Worm (Caenorhabditis elegans): ENCODE results near the gene madf-11.

Gene madf-11

DNA sequence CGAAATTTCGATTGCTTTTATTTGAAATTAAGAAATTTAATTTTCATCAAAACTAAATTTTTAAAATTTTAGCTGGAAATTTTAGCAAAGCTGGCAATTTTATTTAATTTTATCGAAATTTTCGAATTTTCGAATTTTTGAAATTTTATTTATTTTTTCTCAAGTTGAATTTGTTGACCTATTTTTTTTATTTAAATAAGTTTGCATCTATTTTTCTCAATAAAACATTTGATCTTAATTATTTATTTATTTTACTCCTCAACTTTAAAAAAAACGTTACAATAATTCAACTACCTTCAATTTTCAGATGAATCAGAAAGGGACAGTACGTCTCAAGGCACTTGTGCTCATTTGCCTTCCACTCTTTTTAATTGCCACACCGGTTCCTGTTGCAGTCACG, 21.5 kb upstream of the madf-11 start, which contains the start of gene daf-4:
Gene daf-4 (plus strand): TSS at position 301 of the 400 bp plus-strand sequence.
- TF ChIP-seq ref-1 (GFP tag; conservative IDR thresholded peaks at IDR 0.05) = no peak
- no peak for TF ChIP-seq klf-2 (GFP tag; conservative IDR thresholded peaks at IDR 0.05)
- TF ChIP-seq med-1 (GFP tag; optimal IDR thresholded peaks at IDR 0.05; ENCODE audit: insufficient read depth) = no peak

DNA sequence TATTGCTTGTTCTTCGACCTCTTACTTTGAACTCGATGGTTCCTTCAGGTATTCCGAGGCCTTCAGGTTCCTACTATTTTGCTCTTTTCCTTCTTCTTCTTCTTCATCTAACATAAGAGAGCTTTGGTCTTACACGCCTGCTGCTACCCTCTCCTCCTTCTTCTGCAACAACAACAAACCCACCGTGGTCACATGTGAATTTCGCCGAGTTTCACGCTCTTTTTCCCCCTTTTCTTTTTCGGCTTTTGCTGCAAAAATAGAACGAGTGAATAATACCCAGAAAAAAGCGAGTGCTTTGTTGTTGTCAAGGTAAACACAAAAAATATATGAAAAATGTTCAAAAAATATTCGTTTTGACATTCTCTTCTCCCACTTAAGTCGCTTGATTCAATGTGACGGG, 20.1 kb upstream of the madf-11 start:
- TF ChIP-seq T22C8.4 (GFP tag; IDR thresholded peaks at IDR 0.05) (no peak), cog-1 (tag; optimal IDR thresholded peaks at IDR 0.05) (no peak), ztf-29 (GFP tag; IDR thresholded peaks at IDR 0.05) (no peak), med-1 (GFP tag; optimal IDR thresholded peaks at IDR 0.05; ENCODE audit: insufficient read depth) (no peak), klf-2 (GFP tag; conservative IDR thresholded peaks at IDR 0.05) (no peak), ztf-23 (GFP tag; IDR thresholded peaks at IDR 0.05) (no peak), tab-1 (GFP tag; IDR thresholded peaks at IDR 0.05) (no peak), flt-1 (GFP tag; IDR thresholded peaks at IDR 0.05) (no peak), ref-1 (GFP tag; conservative IDR thresholded peaks at IDR 0.05) (no peak)

DNA sequence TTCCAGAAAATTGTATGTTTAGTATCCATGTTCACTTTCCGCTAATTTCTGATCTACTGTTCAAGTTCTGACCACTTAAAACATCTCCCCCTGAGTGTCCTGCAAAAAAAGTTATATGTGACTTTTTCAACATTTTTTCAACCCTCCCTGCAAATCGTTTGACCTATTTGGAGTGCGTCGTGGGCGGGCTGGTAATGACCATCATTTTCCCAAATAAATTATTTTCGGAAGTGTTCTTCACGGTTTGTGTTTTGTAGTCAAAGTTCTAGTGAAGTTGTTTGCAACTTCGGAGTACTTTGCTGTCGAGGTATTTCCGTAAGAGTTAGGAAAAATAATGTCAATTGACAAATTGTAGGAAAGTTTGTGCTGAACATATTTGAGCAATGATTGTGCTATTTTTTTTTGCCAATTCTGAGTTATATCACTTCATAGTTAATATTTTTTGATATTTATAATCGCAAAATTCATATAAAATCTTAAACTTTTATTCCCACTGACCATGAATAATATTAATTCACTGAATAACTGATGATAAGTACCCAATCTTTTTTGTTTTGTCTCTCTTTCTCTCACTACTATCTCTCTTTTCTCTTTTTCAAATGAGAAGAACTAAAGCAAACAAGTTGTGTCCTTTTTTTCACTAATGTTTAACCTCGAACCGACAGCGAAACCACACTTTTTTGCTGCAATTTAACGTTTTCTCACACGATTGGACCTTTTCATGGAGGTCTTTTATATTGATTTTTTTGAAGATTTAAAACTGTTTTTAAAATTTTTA, 19.1 kb upstream of the madf-11 start:
- TF ChIP-seq med-1 (GFP tag; optimal IDR thresholded peaks at IDR 0.05; ENCODE audit: insufficient read depth) = no peak
- TF ChIP-seq cog-1 (tag; optimal IDR thresholded peaks at IDR 0.05) = no peak
- TF ChIP-seq klf-2 (GFP tag; conservative IDR thresholded peaks at IDR 0.05) = no peak
- no peak for TF ChIP-seq ztf-23 (GFP tag; IDR thresholded peaks at IDR 0.05)
- TF ChIP-seq ztf-29 (GFP tag; IDR thresholded peaks at IDR 0.05) = no peak
- TF ChIP-seq ref-1 (GFP tag; conservative IDR thresholded peaks at IDR 0.05) = no peak
- TF ChIP-seq flt-1 (GFP tag; IDR thresholded peaks at IDR 0.05) = no peak
- TF ChIP-seq tab-1 (GFP tag; IDR thresholded peaks at IDR 0.05) = no peak
- TF ChIP-seq T22C8.4 (GFP tag; IDR thresholded peaks at IDR 0.05) = no peak

- TF ChIP-seq klf-2 (GFP tag; conservative IDR thresholded peaks at IDR 0.05) (no peak), cog-1 (tag; optimal IDR thresholded peaks at IDR 0.05) (peak; percentile 53)
Observed at ce11 chrIII:5621236-5621635, 17.9 kb upstream of the madf-11 start.

DNA sequence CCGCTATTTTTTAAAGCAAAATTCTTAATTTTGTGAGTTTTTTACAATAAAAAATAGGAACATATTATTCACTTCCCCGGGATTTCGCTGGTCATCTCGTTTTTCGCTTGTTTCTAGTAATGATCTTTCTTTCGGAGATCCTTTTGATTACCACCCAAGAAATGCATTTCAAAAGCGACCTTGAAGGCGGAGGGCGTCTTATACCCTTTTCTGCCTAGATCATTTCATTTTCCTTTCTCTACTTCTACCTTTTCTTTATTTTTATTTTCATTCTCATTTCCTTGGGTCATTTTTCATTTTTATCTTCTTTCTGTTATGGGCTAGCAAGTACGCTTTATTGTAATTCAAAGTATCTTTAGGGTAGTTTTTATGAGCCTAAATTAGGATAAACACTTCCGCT, 16.9 kb upstream of the madf-11 start:
- no peak for TF ChIP-seq ztf-29 (GFP tag; IDR thresholded peaks at IDR 0.05)
- TF ChIP-seq ztf-23 (GFP tag; IDR thresholded peaks at IDR 0.05) = no peak
- no peak for TF ChIP-seq med-1 (GFP tag; optimal IDR thresholded peaks at IDR 0.05; ENCODE audit: insufficient read depth)
- no peak for TF ChIP-seq T22C8.4 (GFP tag; IDR thresholded peaks at IDR 0.05)
- no peak for TF ChIP-seq cog-1 (tag; optimal IDR thresholded peaks at IDR 0.05)
- no peak for TF ChIP-seq klf-2 (GFP tag; conservative IDR thresholded peaks at IDR 0.05)
- TF ChIP-seq flt-1 (GFP tag; IDR thresholded peaks at IDR 0.05) = no peak
- TF ChIP-seq ref-1 (GFP tag; conservative IDR thresholded peaks at IDR 0.05) = no peak
- no peak for TF ChIP-seq tab-1 (GFP tag; IDR thresholded peaks at IDR 0.05)

DNA sequence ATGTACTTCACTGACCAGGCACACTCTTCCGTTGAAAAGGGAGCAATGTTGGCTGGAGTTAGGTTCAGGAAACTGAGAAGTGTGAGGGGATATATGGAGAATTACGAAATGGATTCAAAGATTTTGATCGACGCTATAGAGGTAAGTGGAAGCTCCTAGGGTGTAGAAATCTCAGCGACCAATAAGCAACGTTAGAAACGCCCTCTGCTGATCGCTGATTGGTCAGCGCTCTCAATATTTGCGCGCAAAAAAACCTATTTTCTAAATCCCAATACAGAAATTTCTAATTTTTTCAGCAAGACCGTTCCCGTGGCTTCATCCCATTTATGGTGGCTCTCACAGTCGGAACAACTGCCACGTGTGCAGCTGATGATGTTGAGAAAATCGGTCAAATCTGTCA, 12.4 kb upstream of the madf-11 start:
- no peak for TF ChIP-seq ztf-23 (GFP tag; IDR thresholded peaks at IDR 0.05)
- no peak for TF ChIP-seq ztf-29 (GFP tag; IDR thresholded peaks at IDR 0.05)
- no peak for TF ChIP-seq ref-1 (GFP tag; conservative IDR thresholded peaks at IDR 0.05)
- TF ChIP-seq T22C8.4 (GFP tag; IDR thresholded peaks at IDR 0.05) = no peak
- TF ChIP-seq klf-2 (GFP tag; conservative IDR thresholded peaks at IDR 0.05) = no peak
- TF ChIP-seq cog-1 (tag; optimal IDR thresholded peaks at IDR 0.05) = no peak
- no peak for TF ChIP-seq flt-1 (GFP tag; IDR thresholded peaks at IDR 0.05)
- TF ChIP-seq med-1 (GFP tag; optimal IDR thresholded peaks at IDR 0.05; ENCODE audit: insufficient read depth) = no peak
- no peak for TF ChIP-seq tab-1 (GFP tag; IDR thresholded peaks at IDR 0.05)

DNA sequence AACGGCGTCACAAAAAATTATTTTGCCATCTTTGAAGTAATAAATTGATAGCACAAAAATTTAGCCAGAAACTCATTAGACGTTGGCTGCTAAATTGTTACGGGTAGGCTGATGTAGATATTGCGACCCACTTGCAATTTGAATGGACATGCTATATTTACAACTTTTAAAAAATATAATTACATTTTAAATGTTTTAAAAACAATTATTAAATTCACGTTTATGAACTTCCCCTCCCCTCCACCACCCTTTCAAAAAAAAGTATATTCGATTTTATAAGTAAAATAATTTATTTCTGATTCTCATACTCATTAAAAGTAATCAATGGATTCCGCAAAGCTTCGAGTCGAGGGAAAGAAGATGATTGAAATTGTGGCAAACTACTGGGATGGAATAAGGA, 11.4 kb upstream of the madf-11 start, which contains the start of gene basl-1:
Gene basl-1 (plus strand): TSS at position 301 of the 400 bp plus-strand sequence.
- TF ChIP-seq flt-1 (GFP tag; IDR thresholded peaks at IDR 0.05) (no peak), T22C8.4 (GFP tag; IDR thresholded peaks at IDR 0.05) (no peak), med-1 (GFP tag; optimal IDR thresholded peaks at IDR 0.05; ENCODE audit: insufficient read depth) (no peak), ztf-23 (GFP tag; IDR thresholded peaks at IDR 0.05) (no peak), tab-1 (GFP tag; IDR thresholded peaks at IDR 0.05) (no peak), klf-2 (GFP tag; conservative IDR thresholded peaks at IDR 0.05) (no peak), ztf-29 (GFP tag; IDR thresholded peaks at IDR 0.05) (no peak), cog-1 (tag; optimal IDR thresholded peaks at IDR 0.05) (no peak), ref-1 (GFP tag; conservative IDR thresholded peaks at IDR 0.05) (no peak)

DNA sequence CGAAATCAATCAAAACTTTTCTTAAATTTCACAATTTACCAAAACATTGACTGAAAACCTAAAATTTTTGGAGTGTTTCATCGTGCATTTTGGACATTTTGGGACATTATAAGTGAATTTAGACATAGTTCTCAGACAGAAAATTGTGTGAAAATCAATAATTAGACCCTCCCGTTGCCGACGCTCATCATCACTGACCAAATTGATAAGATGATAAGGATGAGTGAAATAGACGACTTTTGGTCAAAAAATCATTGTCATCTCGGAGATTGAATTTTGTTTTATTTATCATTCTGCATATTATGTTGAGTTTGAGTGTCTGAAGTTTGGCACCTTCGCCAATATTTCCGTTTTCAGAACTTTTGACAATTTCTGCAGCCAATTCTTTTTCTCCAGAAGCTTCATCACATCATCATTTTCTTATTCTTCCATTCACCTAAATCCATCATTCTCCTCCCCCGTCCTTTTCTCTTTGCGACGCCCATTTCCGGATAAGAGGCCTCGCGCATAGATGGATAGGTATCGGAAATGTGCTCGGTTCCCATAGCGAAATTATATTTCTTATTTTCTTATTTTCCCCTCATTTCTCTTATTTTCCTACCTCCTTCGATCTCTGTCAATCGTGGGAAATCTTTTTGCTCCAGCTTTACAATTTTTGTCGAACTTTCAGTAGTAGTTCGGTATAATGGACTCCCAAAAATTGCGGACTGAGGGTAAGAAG, 8.5 kb upstream of the madf-11 start, which contains the start of gene bas-1:
Gene bas-1 (plus strand): TSS at position 671 of the 721 bp plus-strand sequence.
- TF ChIP-seq klf-2 (GFP tag; conservative IDR thresholded peaks at IDR 0.05) = no peak

DNA sequence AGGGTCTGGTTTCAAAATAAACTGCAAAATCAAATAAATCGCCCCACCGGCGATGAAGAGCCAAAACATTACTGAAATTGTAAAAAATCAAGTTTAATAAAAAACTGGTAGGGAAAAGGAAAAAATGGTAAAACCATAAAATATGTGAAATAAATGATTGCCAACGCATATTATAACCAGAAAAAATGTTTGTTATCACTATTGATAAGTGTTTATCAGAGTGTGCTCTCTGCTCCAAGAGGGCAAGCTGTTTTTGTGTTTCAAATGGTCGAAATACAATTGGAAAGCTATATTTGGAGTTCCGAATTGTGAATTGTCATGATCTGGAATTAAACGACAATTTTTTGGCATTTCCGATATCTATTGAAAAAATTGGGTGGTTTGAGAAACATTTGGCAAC, 7.0 kb upstream of the madf-11 start, which contains the start of gene C05D2.8:
Gene C05D2.8 (minus strand): TSS at position 71 of the 400 bp plus-strand sequence.
- TF ChIP-seq med-1 (GFP tag; optimal IDR thresholded peaks at IDR 0.05; ENCODE audit: insufficient read depth) = no peak
- TF ChIP-seq tab-1 (GFP tag; IDR thresholded peaks at IDR 0.05) = no peak
- TF ChIP-seq ztf-29 (GFP tag; IDR thresholded peaks at IDR 0.05) = no peak
- no peak for TF ChIP-seq flt-1 (GFP tag; IDR thresholded peaks at IDR 0.05)

ce11 chrIII:5604080-5604479, 791 bp upstream of the madf-11 start, which contains the start of gene xnd-1:
Gene xnd-1 (plus strand): TSS chrIII:5604460.
- TF ChIP-seq tab-1 (GFP tag; IDR thresholded peaks at IDR 0.05) = no peak
- TF ChIP-seq ref-1 (GFP tag; conservative IDR thresholded peaks at IDR 0.05) = no peak
- no peak for TF ChIP-seq T22C8.4 (GFP tag; IDR thresholded peaks at IDR 0.05)
- no peak for TF ChIP-seq med-1 (GFP tag; optimal IDR thresholded peaks at IDR 0.05; ENCODE audit: insufficient read depth)
- no peak for TF ChIP-seq ztf-23 (GFP tag; IDR thresholded peaks at IDR 0.05)
- TF ChIP-seq flt-1 (GFP tag; IDR thresholded peaks at IDR 0.05) = no peak
- no peak for TF ChIP-seq cog-1 (tag; optimal IDR thresholded peaks at IDR 0.05)
- TF ChIP-seq klf-2 (GFP tag; conservative IDR thresholded peaks at IDR 0.05) = no peak
- no peak for TF ChIP-seq ztf-29 (GFP tag; IDR thresholded peaks at IDR 0.05)

Data from whole organism, midembryonic.